Worm (Caenorhabditis elegans) whole organism, young adult: ENCODE results near the gene hil-4.

ENCODE experiments used
- B0019.2 ChIP-seq: fragments of 200-800 bp; sonication (Bioruptor generic); conservative IDR thresholded peaks from 2 replicates; pipeline ENCODE4 v1.3.6; 2022; ENCODE audit warnings: missing genetic modification reagents, missing genetic modification characterization, missing compliant biosample characterization
- C06A6.2 ChIP-seq: fragments of 200-800 bp; sonication (Bioruptor generic); conservative IDR thresholded peaks from 2 replicates; pipeline ENCODE4 v1.3.6; 2022; ENCODE audit warnings: missing genetic modification characterization, missing compliant biosample characterization
- C17E4.6 ChIP-seq: fragments of 200-800 bp; sonication (Bioruptor generic); IDR thresholded peaks from 2 replicates; pipeline ENCODE4 v1.3.6; 2022; ENCODE audit warnings: missing genetic modification reagents, missing genetic modification characterization, missing compliant biosample characterization
- D2030.7 ChIP-seq: fragments of 200-800 bp; sonication (Bioruptor generic); IDR thresholded peaks from 2 replicates; pipeline ENCODE4 v1.3.6; 2022; ENCODE audit warnings: missing genetic modification reagents, missing genetic modification characterization, missing compliant biosample characterization
- F10E7.11 ChIP-seq: sonication (generic microtip); optimal IDR thresholded peaks from 2 replicates; lab custom pipeline; 2017; ENCODE audit warnings: mild to moderate bottlenecking, missing genetic modification characterization, moderate library complexity, missing compliant biosample characterization
- F33H1.4 ChIP-seq: fragments of 200-800 bp; sonication (Bioruptor generic); IDR thresholded peaks from 2 replicates; pipeline ENCODE4 v1.3.6; 2022; ENCODE audit warnings: missing genetic modification reagents, missing genetic modification characterization, missing compliant biosample characterization
- F39B2.1 ChIP-seq: fragments of 200-800 bp; sonication (Bioruptor generic); IDR thresholded peaks from 2 replicates; pipeline ENCODE4 v1.3.6; 2022; ENCODE audit warnings: missing genetic modification reagents, missing genetic modification characterization, missing compliant biosample characterization
- F57C9.4 ChIP-seq: sonication (generic microtip); optimal IDR thresholded peaks from 2 replicates; lab custom pipeline; 2017; ENCODE audit warnings: mild to moderate bottlenecking, missing genetic modification characterization, missing compliant biosample characterization
- Y67H2A.10 ChIP-seq: fragments of 200-800 bp; sonication (Bioruptor generic); conservative IDR thresholded peaks from 2 replicates; pipeline ENCODE4 v1.3.6; 2022; ENCODE audit warnings: missing genetic modification reagents, missing genetic modification characterization, missing compliant biosample characterization
- Y79H2A.3 ChIP-seq: fragments of 200-800 bp; sonication (Bioruptor generic); conservative IDR thresholded peaks from 2 replicates; pipeline ENCODE4 v1.3.6; 2022; ENCODE audit warnings: missing genetic modification reagents, missing genetic modification characterization, missing compliant biosample characterization
- Y95B8A.8 ChIP-seq: fragments of 200-800 bp; sonication (Bioruptor generic); IDR thresholded peaks from 2 replicates; pipeline ENCODE4 v1.3.6; 2022; ENCODE audit warnings: missing genetic modification reagents, missing genetic modification characterization, missing compliant biosample characterization
- aptf-2 ChIP-seq: fragments of 200-800 bp; sonication (Bioruptor generic); conservative IDR thresholded peaks from 2 replicates; pipeline ENCODE4 v1.3.6; 2022; ENCODE audit warnings: missing genetic modification reagents, missing genetic modification characterization, missing compliant biosample characterization
- attf-6 ChIP-seq: fragments of 200-800 bp; sonication (Bioruptor generic); IDR thresholded peaks from 2 replicates; pipeline ENCODE4 v1.3.6; 2022; ENCODE audit warnings: missing genetic modification reagents, missing genetic modification characterization, missing compliant biosample characterization
- bed-2 ChIP-seq: fragments of 200-800 bp; sonication (Bioruptor generic); IDR thresholded peaks from 2 replicates; pipeline ENCODE4 v1.3.6; 2022; ENCODE audit warnings: missing genetic modification reagents, missing genetic modification characterization, missing compliant biosample characterization
- ceh-27 ChIP-seq: fragments of 200-800 bp; sonication (Bioruptor generic); optimal IDR thresholded peaks from 2 replicates; lab custom pipeline; 2018; ENCODE audit warnings: mild to moderate bottlenecking, missing genetic modification characterization, moderate library complexity, missing compliant biosample characterization
- ceh-58 ChIP-seq: fragments of 200-800 bp; sonication (Bioruptor generic); IDR thresholded peaks from 2 replicates; pipeline ENCODE4 v1.3.6; 2022; ENCODE audit warnings: missing genetic modification characterization, missing compliant biosample characterization
- ceh-79 ChIP-seq: sonication (generic microtip); optimal IDR thresholded peaks from 2 replicates; lab custom pipeline; 2017; ENCODE audit warnings: mild to moderate bottlenecking, missing genetic modification characterization, missing compliant biosample characterization
- ceh-91 ChIP-seq: fragments of 200-800 bp; sonication (Bioruptor generic); IDR thresholded peaks from 2 replicates; pipeline ENCODE4 v1.3.6; 2022; ENCODE audit warnings: missing genetic modification reagents, missing genetic modification characterization, missing compliant biosample characterization
- dox-1 ChIP-seq: fragments of 200-800 bp; sonication (Bioruptor generic); IDR thresholded peaks from 2 replicates; pipeline ENCODE4 v1.3.6; 2022; ENCODE audit warnings: missing genetic modification reagents, missing genetic modification characterization, missing compliant biosample characterization
- dpl-1 ChIP-seq: fragments of 150-350 bp; optimal IDR thresholded peaks from 2 replicates; lab custom pipeline; 2014; ENCODE audit warnings: missing biosample characterization, missing genetic modification reagents, missing genetic modification characterization
- efl-1 ChIP-seq: fragments of 150-350 bp; optimal IDR thresholded peaks from 2 replicates; lab custom pipeline; 2014; ENCODE audit warnings: missing biosample characterization, missing genetic modification reagents, missing genetic modification characterization
- egrh-3 ChIP-seq: fragments of 200-800 bp; sonication (Bioruptor generic); IDR thresholded peaks from 2 replicates; pipeline ENCODE4 v1.3.6; 2022; ENCODE audit warnings: missing genetic modification reagents, missing genetic modification characterization, missing compliant biosample characterization
- ekl-4 ChIP-seq: fragments of 200-800 bp; sonication (Bioruptor generic); IDR thresholded peaks from 2 replicates; pipeline ENCODE4 v1.3.6; 2022; ENCODE audit warnings: missing genetic modification reagents, missing genetic modification characterization, missing compliant biosample characterization
- hmg-1.2 ChIP-seq: fragments of 200-800 bp; sonication (Bioruptor generic); IDR thresholded peaks from 2 replicates; pipeline ENCODE4 v1.3.6; 2022; ENCODE audit warnings: missing genetic modification reagents, missing genetic modification characterization, missing compliant biosample characterization
- hrde-1 ChIP-seq: sonication (generic microtip); optimal IDR thresholded peaks from 2 replicates; lab custom pipeline; 2016; ENCODE audit warnings: missing genetic modification characterization, mild to moderate bottlenecking, missing compliant biosample characterization, moderate library complexity, missing genotype, missing genetic modification reagents, borderline replicate concordance
- hsf-1 ChIP-seq: fragments of 200-800 bp; sonication (Bioruptor generic); IDR thresholded peaks from 2 replicates; pipeline ENCODE4 v1.3.6; 2022; ENCODE audit warnings: missing genetic modification reagents, missing genetic modification characterization, missing compliant biosample characterization
- let-526 ChIP-seq: fragments of 200-800 bp; sonication (Bioruptor generic); IDR thresholded peaks from 2 replicates; pipeline ENCODE4 v1.3.6; 2022; ENCODE audit warnings: missing genetic modification reagents, missing genetic modification characterization, missing compliant biosample characterization
- lin-35 ChIP-seq, 3 experiments: fragments of 150-350 bp in 2 of 3; sonication (generic microtip) in 1 of 3; optimal IDR thresholded peaks; 2 replicates each; lab custom pipeline; 2014 to 2018; ENCODE audit warnings: missing biosample characterization in 3 of 3, missing genetic modification characterization in 3 of 3, missing genetic modification reagents in 3 of 3
- lin-54 ChIP-seq: fragments of 200-800 bp; sonication (Bioruptor generic); optimal IDR thresholded peaks from 2 replicates; lab custom pipeline; 2018; ENCODE audit warnings: mild to moderate bottlenecking, missing genetic modification characterization, missing compliant biosample characterization
- lir-1 ChIP-seq: fragments of 200-800 bp; sonication (Bioruptor generic); conservative IDR thresholded peaks from 2 replicates; pipeline ENCODE4 v1.3.6; 2022; ENCODE audit warnings: missing genetic modification reagents, missing genetic modification characterization, missing compliant biosample characterization
- lsl-1 ChIP-seq: fragments of 200-800 bp; sonication (Bioruptor generic); optimal IDR thresholded peaks from 2 replicates; lab custom pipeline; 2018; ENCODE audit warnings: mild to moderate bottlenecking, missing genetic modification characterization, moderate library complexity, missing compliant biosample characterization
- madf-3 ChIP-seq: fragments of 200-800 bp; sonication (Bioruptor generic); IDR thresholded peaks from 2 replicates; pipeline ENCODE4 v1.3.6; 2022; ENCODE audit warnings: missing genetic modification reagents, missing genetic modification characterization, missing compliant biosample characterization
- madf-6 ChIP-seq: fragments of 200-800 bp; sonication (Bioruptor generic); IDR thresholded peaks from 2 replicates; pipeline ENCODE4 v1.3.6; 2022; ENCODE audit warnings: missing genetic modification reagents, missing genetic modification characterization, missing compliant biosample characterization
- madf-8 ChIP-seq: fragments of 200-800 bp; sonication (Bioruptor generic); conservative IDR thresholded peaks from 2 replicates; pipeline ENCODE4 v1.3.6; 2022; ENCODE audit warnings: missing genetic modification reagents, missing genetic modification characterization, missing compliant biosample characterization
- mcd-1 ChIP-seq: fragments of 200-800 bp; sonication (Bioruptor generic); IDR thresholded peaks from 2 replicates; pipeline ENCODE4 v1.3.6; 2022; ENCODE audit warnings: missing genetic modification reagents, missing genetic modification characterization, missing compliant biosample characterization
- mes-4 ChIP-seq: sonication (generic microtip); optimal IDR thresholded peaks from 2 replicates; lab custom pipeline; 2016; ENCODE audit warnings: missing genotype, missing genetic modification characterization, missing compliant biosample characterization
- nfya-2 ChIP-seq: fragments of 200-800 bp; sonication (Bioruptor generic); IDR thresholded peaks from 2 replicates; pipeline ENCODE4 v1.3.6; 2022; ENCODE audit warnings: missing genetic modification reagents, missing genetic modification characterization, missing compliant biosample characterization
- pbrm-1 ChIP-seq: fragments of 200-800 bp; sonication (Bioruptor generic); IDR thresholded peaks from 2 replicates; pipeline ENCODE4 v1.3.6; 2022; ENCODE audit warnings: missing genetic modification reagents, missing genetic modification characterization, missing compliant biosample characterization
- pha-4 ChIP-seq: fragments of 150-350 bp; sonication (generic microtip); optimal IDR thresholded peaks from 2 replicates; lab custom pipeline; 2014; ENCODE audit warnings: missing biosample characterization, missing genetic modification reagents, missing genetic modification characterization
- rcor-1 ChIP-seq: fragments of 200-800 bp; sonication (Bioruptor generic); IDR thresholded peaks from 2 replicates; pipeline ENCODE4 v1.3.6; 2022; ENCODE audit warnings: missing genetic modification reagents, missing genetic modification characterization, missing compliant biosample characterization
- tbp1 ChIP-seq: fragments of 200-800 bp; sonication (Bioruptor generic); optimal IDR thresholded peaks from 2 replicates; lab custom pipeline; 2018; ENCODE audit warnings: mild to moderate bottlenecking, missing genetic modification characterization, missing compliant biosample characterization
- unc-130 ChIP-seq: sonication (generic microtip); optimal IDR thresholded peaks from 2 replicates; lab custom pipeline; 2016; ENCODE audit warnings: missing genetic modification reagents, missing genetic modification characterization, missing compliant biosample characterization
- xnd-1 ChIP-seq: sonication (generic microtip); optimal IDR thresholded peaks from 2 replicates; lab custom pipeline; 2016; ENCODE audit warnings: missing genotype, missing genetic modification reagents, missing genetic modification characterization, missing compliant biosample characterization
- ztf-28 ChIP-seq: fragments of 200-800 bp; sonication (Bioruptor generic); IDR thresholded peaks from 2 replicates; pipeline ENCODE4 v1.3.6; 2022; ENCODE audit warnings: missing genetic modification reagents, missing genetic modification characterization, missing compliant biosample characterization
- ztf-6 ChIP-seq: fragments of 200-800 bp; sonication (Bioruptor generic); IDR thresholded peaks from 2 replicates; pipeline ENCODE4 v1.3.6; 2022; ENCODE audit warnings: missing genetic modification reagents, missing genetic modification characterization, missing compliant biosample characterization

The hil-4 gene

DNA sequence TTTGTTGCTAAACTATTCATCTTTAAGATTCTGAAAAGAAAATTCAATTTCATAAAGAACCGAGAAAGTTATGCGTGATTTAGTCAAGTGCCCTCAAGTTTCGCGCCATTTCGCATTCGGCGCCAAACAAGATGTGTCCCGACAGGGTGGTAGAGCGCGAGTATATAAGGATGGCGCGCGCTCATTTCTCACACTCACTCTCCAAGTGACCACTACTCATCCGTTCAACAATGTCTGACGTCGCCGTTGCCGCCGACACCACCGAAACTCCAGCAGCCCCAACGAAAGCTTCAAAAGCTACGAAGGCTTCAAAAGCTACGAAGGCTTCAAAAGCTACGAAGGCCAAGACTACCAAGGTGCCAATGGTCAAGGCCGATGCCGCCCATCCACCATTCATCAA is at the start of gene hil-4:
Gene hil-4 (plus strand): TSS at position 191 of the 400 bp plus-strand sequence.
- TF ChIP-seq ceh-27 (GFP tag; lab: Kevin White, UChicago) (peak; percentile 21), dpl-1 (GFP tag; lab: Kevin White, UChicago) (peak; percentile 75), egrh-3 (GFP tag; lab: Robert Waterston, UW) (0 out of 2 replicates have a peak, but pooled peaks have one; percentile 17), ceh-79 (tag; lab: Kevin White, UChicago) (no peak), hsf-1 (GFP tag; lab: Robert Waterston, UW) (peak; percentile 78), dox-1 (GFP tag; lab: Robert Waterston, UW) (peak; percentile 87), hrde-1 (no peak), efl-1 (GFP tag; lab: Kevin White, UChicago) (peak; percentile 91), unc-130 (GFP tag; lab: Kevin White, UChicago) (peak; percentile 24), ceh-91 (GFP tag; lab: Robert Waterston, UW) (peak; percentile 86), bed-2 (GFP tag; lab: Robert Waterston, UW) (0 out of 2 replicates have a peak, but pooled peaks have one; percentile 14), D2030.7 (GFP tag; lab: Robert Waterston, UW) (peak; percentile 90), lin-35 (GFP tag; optimal IDR thresholded peaks at IDR 0.05; lab: Kevin White, UChicago) (peak in 1 of 3 experiments; percentile 16), mcd-1 (GFP tag; lab: Robert Waterston, UW) (peak; percentile 42), lsl-1 (GFP tag; lab: Kevin White, UChicago) (peak; percentile 74), F39B2.1 (peak; percentile 99), madf-8 (GFP tag; lab: Robert Waterston, UW) (peak; percentile 86), madf-3 (GFP tag; lab: Robert Waterston, UW) (0 out of 2 replicates have a peak, but pooled peaks have one; percentile 61), nfya-2 (GFP tag; lab: Robert Waterston, UW) (no peak), madf-6 (GFP tag; lab: Robert Waterston, UW) (peak; percentile 96), F10E7.11 (no peak), rcor-1 (GFP tag; lab: Robert Waterston, UW) (peak; percentile 47), attf-6 (GFP tag; lab: Robert Waterston, UW) (peak; percentile 32; the same call in 1 of the 2 replicates), let-526 (GFP tag; lab: Robert Waterston, UW) (0 out of 2 replicates have a peak, but pooled peaks have one; percentile 37), pha-4 (tag; lab: Kevin White, UChicago) (no peak), F33H1.4 (peak; percentile 79), lin-54 (GFP tag; lab: Kevin White, UChicago) (peak; percentile 53), C17E4.6 (GFP tag; lab: Robert Waterston, UW) (peak; percentile 57; the same call in 1 of the 2 replicates), F57C9.4 (no peak), ceh-58 (no peak), ztf-6 (GFP tag; lab: Robert Waterston, UW) (0 out of 2 replicates have a peak, but pooled peaks have one; percentile 49), B0019.2 (GFP tag; lab: Robert Waterston, UW) (peak; percentile 45), aptf-2 (GFP tag; lab: Robert Waterston, UW) (0 out of 2 replicates have a peak, but pooled peaks have one; percentile 46), mes-4 (no peak), Y67H2A.10 (GFP tag; lab: Robert Waterston, UW) (peak; percentile 20; the same call in 1 of the 2 replicates), tbp1 (GFP tag; lab: Kevin White, UChicago) (peak; percentile 69), Y79H2A.3 (GFP tag; lab: Robert Waterston, UW) (peak; percentile 51; the same call in 1 of the 2 replicates), ztf-28 (GFP tag; lab: Robert Waterston, UW) (peak; percentile 84), Y95B8A.8 (GFP tag; lab: Robert Waterston, UW) (peak; percentile 75; the same call in 1 of the 2 replicates), pbrm-1 (peak; percentile 89), hmg-1.2 (GFP tag; lab: Robert Waterston, UW) (peak; percentile 45; the same call in 1 of the 2 replicates), xnd-1 (peak; percentile 80), lir-1 (GFP tag; lab: Robert Waterston, UW) (0 out of 2 replicates have a peak, but pooled peaks have one; percentile 35), ekl-4 (GFP tag; lab: Robert Waterston, UW) (peak; percentile 74; the same call in 1 of the 2 replicates), C06A6.2 (GFP tag; lab: Robert Waterston, UW) (no peak)
